Worm (Caenorhabditis elegans) whole organism, L1 larva: ENCODE results near the gene srsx-25.
A peak's percentile ranks its signal among the peaks of the same experiment; 100 is the strongest.

Source experiments
- C16A3.4 ChIP-seq: fragments of 150-350 bp; optimal IDR thresholded peaks from 2 replicates; lab custom pipeline; 2014; ENCODE audit warnings: missing biosample characterization, missing genetic modification characterization
- Y116A8C.19 ChIP-seq: sonication (generic microtip); optimal IDR thresholded peaks from 2 replicates; lab custom pipeline; 2016; ENCODE audit warnings: missing compliant biosample characterization, missing genetic modification characterization, borderline replicate concordance
- aha-1 ChIP-seq: fragments of 150-350 bp; optimal IDR thresholded peaks from 2 replicates; lab custom pipeline; 2014; ENCODE audit warnings: missing biosample characterization, missing genetic modification characterization
- ceh-63 ChIP-seq: fragments of 200-800 bp; sonication (Bioruptor generic); optimal IDR thresholded peaks from 2 replicates; lab custom pipeline; 2018; ENCODE audit warnings: mild to moderate bottlenecking, missing genetic modification characterization, missing compliant biosample characterization
- ceh-8 ChIP-seq: fragments of 200-800 bp; sonication (Bioruptor generic); optimal IDR thresholded peaks from 2 replicates; lab custom pipeline; 2018; ENCODE audit warnings: mild to moderate bottlenecking, missing genetic modification characterization, moderate library complexity, missing compliant biosample characterization
- ceh-82 ChIP-seq, 3 experiments: fragments of 150-350 bp in 1 of 3; sonication (generic microtip) in 2 of 3; optimal IDR thresholded peaks; 2 replicates each; lab custom pipeline; 2014 to 2017; ENCODE audit warnings: missing biosample characterization in 3 of 3, missing genetic modification characterization in 3 of 3
- ces-1 ChIP-seq: fragments of 150-350 bp; optimal IDR thresholded peaks from 2 replicates; lab custom pipeline; 2014; ENCODE audit warnings: missing biosample characterization, missing genetic modification reagents, missing genetic modification characterization
- efl-1 ChIP-seq, 4 experiments: fragments of 150-350 bp; optimal IDR thresholded peaks in 3 of 4; peaks in 1 of 4; 1 replicate in 1 of 4; 2 replicates in 3 of 4; lab custom pipeline; 2014; ENCODE audit warnings: missing biosample characterization in 2 of 4, missing genetic modification characterization in 2 of 4, missing genetic modification reagents in 2 of 4
- efl-3 ChIP-seq: fragments of 200-800 bp; sonication (Bioruptor generic); optimal IDR thresholded peaks from 2 replicates; lab custom pipeline; 2018; ENCODE audit warnings: mild to moderate bottlenecking, missing genetic modification characterization, missing compliant biosample characterization
- egl-13 ChIP-seq: sonication (generic microtip); optimal IDR thresholded peaks from 2 replicates; lab custom pipeline; 2016; ENCODE audit warnings: missing genotype, missing genetic modification reagents, missing genetic modification characterization, missing compliant biosample characterization
- fkh-10 ChIP-seq: sonication (generic microtip); optimal IDR thresholded peaks from 2 replicates; lab custom pipeline; 2017; ENCODE audit warnings: missing biosample characterization, missing genetic modification reagents, missing genetic modification characterization
- fos-1 ChIP-seq: fragments of 150-350 bp; optimal IDR thresholded peaks from 2 replicates; lab custom pipeline; 2014; ENCODE audit warnings: missing biosample characterization, missing genetic modification characterization
- grh-1 ChIP-seq: fragments of 200-800 bp; sonication (Bioruptor generic); IDR thresholded peaks from 2 replicates; pipeline ENCODE4 v1.3.6; 2022; ENCODE audit warnings: missing genetic modification reagents, missing genetic modification characterization, missing compliant biosample characterization
- jun-1 ChIP-seq: fragments of 150-350 bp; optimal IDR thresholded peaks from 2 replicates; lab custom pipeline; 2014; ENCODE audit warnings: missing biosample characterization, missing genetic modification reagents, missing genetic modification characterization
- lin-13 ChIP-seq: fragments of 150-350 bp; optimal IDR thresholded peaks from 2 replicates; lab custom pipeline; 2014; ENCODE audit warnings: missing biosample characterization, missing genetic modification reagents, missing genetic modification characterization
- lin-14 ChIP-seq: fragments of 200-800 bp; sonication (Bioruptor generic); optimal IDR thresholded peaks from 2 replicates; lab custom pipeline; 2018; ENCODE audit warnings: mild to moderate bottlenecking, missing genetic modification characterization, moderate library complexity, missing compliant biosample characterization
- lin-15B ChIP-seq: fragments of 150-350 bp; sonication (generic microtip); optimal IDR thresholded peaks from 3 replicates; lab custom pipeline; 2014; ENCODE audit warnings: missing biosample characterization, missing genetic modification characterization
- lin-35 ChIP-seq, 2 experiments: fragments of 150-350 bp; optimal IDR thresholded peaks; 2 replicates each; lab custom pipeline; 2014; ENCODE audit warnings: missing biosample characterization in 2 of 2, missing genetic modification characterization in 2 of 2, missing genetic modification reagents in 2 of 2
- lsy-2 ChIP-seq, 2 experiments: fragments of 150-350 bp; optimal IDR thresholded peaks; 2 replicates each; lab custom pipeline; 2014; ENCODE audit warnings: missing biosample characterization in 2 of 2, missing genetic modification characterization in 2 of 2
- mdl-1 ChIP-seq, 2 experiments: fragments of 150-350 bp; optimal IDR thresholded peaks; 2 replicates each; lab custom pipeline; 2014 to 2017; ENCODE audit warnings: missing biosample characterization in 2 of 2, missing genetic modification characterization in 2 of 2, inconsistent platforms in 1 of 2
- nhr-11 ChIP-seq: fragments of 150-350 bp; optimal IDR thresholded peaks from 2 replicates; lab custom pipeline; 2014; ENCODE audit warnings: missing biosample characterization, missing genetic modification characterization
- nhr-19 ChIP-seq: fragments of 200-800 bp; sonication (Bioruptor generic); conservative IDR thresholded peaks from 2 replicates; pipeline ENCODE4 v1.3.6; 2022; ENCODE audit warnings: missing genetic modification characterization, missing compliant biosample characterization
- nhr-237 ChIP-seq: fragments of 150-350 bp; optimal IDR thresholded peaks from 2 replicates; lab custom pipeline; 2014; ENCODE audit warnings: missing biosample characterization, missing genetic modification characterization
- nhr-47 ChIP-seq: sonication (generic microtip); optimal IDR thresholded peaks from 2 replicates; lab custom pipeline; 2016; ENCODE audit warnings: mild to moderate bottlenecking, missing genetic modification characterization, moderate library complexity, missing compliant biosample characterization
- nhr-71 ChIP-seq: sonication (generic microtip); optimal IDR thresholded peaks from 2 replicates; lab custom pipeline; 2016; ENCODE audit warnings: mild to moderate bottlenecking, missing genetic modification characterization, moderate library complexity, missing compliant biosample characterization
- nhr-76 ChIP-seq: sonication (generic microtip); optimal IDR thresholded peaks from 2 replicates; lab custom pipeline; 2017; ENCODE audit warnings: missing biosample characterization, missing genetic modification characterization
- pag-3 ChIP-seq: sonication (generic microtip); optimal IDR thresholded peaks from 2 replicates; lab custom pipeline; 2017; ENCODE audit warnings: missing genetic modification characterization, mild to moderate bottlenecking, missing compliant biosample characterization, antibody characterized with exemption, borderline replicate concordance; ENCODE audit not compliant: insufficient read depth
- pqm-1 ChIP-seq: sonication (generic microtip); optimal IDR thresholded peaks from 3 replicates; lab custom pipeline; 2017; ENCODE audit warnings: missing biosample characterization, missing genetic modification characterization
- rnt-1 ChIP-seq: sonication (generic microtip); optimal IDR thresholded peaks from 2 replicates; lab custom pipeline; 2016; ENCODE audit warnings: mild to moderate bottlenecking, missing genetic modification characterization, moderate library complexity, missing compliant biosample characterization
- snpc-4 ChIP-seq: fragments of 150-350 bp; optimal IDR thresholded peaks from 2 replicates; lab custom pipeline; 2014; ENCODE audit warnings: missing biosample characterization, missing genetic modification characterization
- snu-23 ChIP-seq: sonication (generic microtip); optimal IDR thresholded peaks from 2 replicates; lab custom pipeline; 2016; ENCODE audit warnings: missing genetic modification characterization, missing compliant biosample characterization
- unc-86 ChIP-seq: sonication (generic microtip); optimal IDR thresholded peaks from 2 replicates; lab custom pipeline; 2016; ENCODE audit warnings: missing genetic modification characterization, missing compliant biosample characterization
- unc-98 ChIP-seq: fragments of 200-800 bp; sonication (Bioruptor generic); IDR thresholded peaks from 2 replicates; pipeline ENCODE4 v1.3.6; 2022; ENCODE audit warnings: missing genetic modification characterization, missing compliant biosample characterization
- vab-15 ChIP-seq: sonication (generic microtip); optimal IDR thresholded peaks from 2 replicates; lab custom pipeline; 2017; ENCODE audit warnings: missing genotype, mild to moderate bottlenecking, missing genetic modification characterization, missing compliant biosample characterization
- xbp-1 ChIP-seq: sonication (generic microtip); optimal IDR thresholded peaks from 2 replicates; lab custom pipeline; 2016; ENCODE audit warnings: missing genetic modification characterization, missing compliant biosample characterization
- zag-1 ChIP-seq: fragments of 150-350 bp; optimal IDR thresholded peaks from 2 replicates; lab custom pipeline; 2014; ENCODE audit warnings: missing biosample characterization, missing genetic modification characterization
- ztf-11 ChIP-seq, 2 experiments: sonication (generic microtip); optimal IDR thresholded peaks; 2 replicates each; lab custom pipeline; 2016 to 2017; ENCODE audit warnings: missing genetic modification characterization in 2 of 2, missing biosample characterization in 1 of 2, missing compliant biosample characterization in 1 of 2
- ztf-4 ChIP-seq: fragments of 150-350 bp; optimal IDR thresholded peaks from 2 replicates; lab custom pipeline; 2014; ENCODE audit warnings: missing biosample characterization, missing genetic modification characterization

Gene srsx-25

DNA sequence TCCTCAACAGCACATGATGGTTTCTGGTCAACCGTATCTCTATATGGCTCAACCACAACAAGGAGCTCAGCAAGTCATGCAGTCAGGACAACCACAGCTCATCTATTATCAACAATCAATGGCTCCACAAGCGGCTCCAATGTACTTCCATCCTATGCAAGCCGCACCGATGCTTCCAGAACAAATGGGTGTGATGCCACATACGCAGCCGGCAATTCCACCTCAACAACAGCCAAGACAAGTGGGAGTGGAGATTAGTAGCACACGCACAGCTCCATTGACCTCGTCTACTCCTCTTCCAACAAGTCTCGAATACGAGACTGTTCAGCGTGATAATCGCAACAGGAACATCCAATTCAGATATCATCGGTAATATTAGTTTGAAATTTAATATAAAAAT lies 10.9 kb upstream of the srsx-25 start:
- no peak for TF ChIP-seq ceh-8
- TF ChIP-seq efl-1 (optimal IDR thresholded peaks at IDR 0.05; lab: Kevin White, UChicago): no peak
- peak in 1 of 2 experiments; percentile 91 for TF ChIP-seq efl-1 (GFP tag; optimal IDR thresholded peaks at IDR 0.05 in 1 of 2; lab: Kevin White, UChicago)

ce11 chrIV:13356005-13356404 lies 9.0 kb upstream of the srsx-25 start:
- TF ChIP-seq nhr-76 (tag; lab: Kevin White, UChicago) (no peak), nhr-11 (tag; lab: Kevin White, UChicago) (no peak), rnt-1 (tag; lab: Kevin White, UChicago) (no peak), xbp-1 (tag; lab: Kevin White, UChicago) (no peak), pqm-1 (tag; lab: Kevin White, UChicago) (no peak), unc-86 (tag; lab: Kevin White, UChicago) (no peak), vab-15 (tag; lab: Kevin White, UChicago) (no peak), lin-13 (GFP tag; lab: Kevin White, UChicago) (no peak), C16A3.4 (no peak), lin-15B (no peak)

ce11 chrIV:13358488-13358887 lies 6.5 kb upstream of the srsx-25 start, which contains the start of gene W02A2.8:
W02A2.8 (minus strand) TSS chrIV:13358588.
- TF ChIP-seq grh-1 (GFP tag; lab: Robert Waterston, UW) (no peak), mdl-1 (tag; optimal IDR thresholded peaks at IDR 0.05; lab: Kevin White, UChicago) (no peak), unc-98 (GFP tag; lab: Robert Waterston, UW) (no peak)
- TF ChIP-seq, all 84 proteins: peak for 0

- TF ChIP-seq mdl-1 (tag; optimal IDR thresholded peaks at IDR 0.05; lab: Kevin White, UChicago) (no peak), nhr-71 (tag; lab: Kevin White, UChicago) (no peak), fos-1 (tag; lab: Kevin White, UChicago) (no peak), vab-15 (tag; lab: Kevin White, UChicago) (no peak), snpc-4 (no peak), pag-3 (tag; lab: Kevin White, UChicago) (no peak), aha-1 (tag; lab: Kevin White, UChicago) (no peak), egl-13 (tag; lab: Kevin White, UChicago) (no peak), Y116A8C.19 (tag; lab: Kevin White, UChicago) (no peak), lin-13 (GFP tag; lab: Kevin White, UChicago) (no peak), efl-3 (GFP tag; lab: Kevin White, UChicago) (no peak), ztf-11 (tag; optimal IDR thresholded peaks at IDR 0.05; lab: Kevin White, UChicago) (no peak), ceh-63 (GFP tag; lab: Kevin White, UChicago) (no peak), lin-14 (no peak), snu-23 (no peak)
Observed at ce11 chrIV:13360144-13360543, 4.8 kb upstream of the srsx-25 start, which contains the start of gene Y62E10A.3. Y62E10A.3 (minus strand) TSS chrIV:13360244.

- TF ChIP-seq lsy-2 (tag; optimal IDR thresholded peaks at IDR 0.05; lab: Kevin White, UChicago) (peak in 1 of 2 experiments; percentile 19), efl-1 (optimal IDR thresholded peaks at IDR 0.05; lab: Kevin White, UChicago) (no peak), efl-1 (GFP tag; optimal IDR thresholded peaks at IDR 0.05 in 1 of 2; lab: Kevin White, UChicago) (peak in 1 of 2 experiments; percentile 87), unc-86 (tag; lab: Kevin White, UChicago) (no peak)
Observed at ce11 chrIV:13369120-13369842, 4.3 kb downstream of the srsx-25 start, which contains the start of gene agt-1. agt-1 (minus strand) TSS chrIV:13369412.

DNA sequence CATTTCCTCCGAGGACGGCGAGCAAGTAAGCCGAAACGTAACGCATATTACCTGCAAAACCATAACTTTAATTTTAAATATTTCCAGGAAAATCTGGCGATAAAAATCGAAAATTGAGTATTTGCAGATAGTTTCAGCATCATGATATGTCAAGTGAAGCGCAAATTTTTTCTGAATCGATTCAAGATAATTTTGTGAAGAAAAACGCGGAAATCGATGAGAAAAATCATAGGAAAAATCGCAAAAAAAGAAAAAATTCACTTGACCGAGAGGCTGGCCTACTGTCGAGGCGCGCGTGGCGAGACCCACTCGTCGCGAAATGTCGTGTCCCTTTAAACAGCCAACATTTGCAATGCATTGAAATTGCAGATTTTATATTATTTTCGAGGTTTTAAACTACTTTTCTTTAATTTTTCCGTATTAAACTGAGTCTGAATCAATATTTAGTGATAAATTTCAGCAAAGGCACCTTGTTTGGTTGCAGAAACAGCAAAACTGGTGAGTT lies 5.3 kb downstream of the srsx-25 start, which contains the start of the genes rla-2, popl-7 and Y62E10A.24:
TSS of gene rla-2 (minus strand) at position 51 of the 505 bp plus-strand sequence.
TSS of gene popl-7 (plus strand) at position 455 of the 505 bp plus-strand sequence.
TSS of gene Y62E10A.24 (plus strand) at position 476 of the 505 bp plus-strand sequence.
- TF ChIP-seq snu-23 (peak; percentile 35), efl-3 (GFP tag; lab: Kevin White, UChicago) (no peak), nhr-19 (GFP tag; lab: Robert Waterston, UW) (no peak), fkh-10 (no peak), zag-1 (tag; lab: Kevin White, UChicago) (no peak), nhr-237 (tag; lab: Kevin White, UChicago) (no peak), ces-1 (GFP tag; lab: Kevin White, UChicago) (no peak), ceh-8 (no peak), lsy-2 (tag; optimal IDR thresholded peaks at IDR 0.05; lab: Kevin White, UChicago) (peak; percentile 52 to 91), ceh-82 (tag; optimal IDR thresholded peaks at IDR 0.05; lab: Kevin White, UChicago) (peak in 2 of 3 experiments; percentile 10 to 33), jun-1 (tag; lab: Kevin White, UChicago) (no peak), C16A3.4 (peak; percentile 6), efl-1 (optimal IDR thresholded peaks at IDR 0.05; lab: Kevin White, UChicago) (peak; percentile 32 to 50), efl-1 (GFP tag; optimal IDR thresholded peaks at IDR 0.05 in 1 of 2; lab: Kevin White, UChicago) (peak; percentile 41 to 95), lin-35 (GFP tag; optimal IDR thresholded peaks at IDR 0.05; lab: Kevin White, UChicago) (peak; percentile 40 to 71), nhr-47 (tag; lab: Kevin White, UChicago) (peak; percentile 8), ztf-4 (tag; lab: Kevin White, UChicago) (no peak)
